Worm (Caenorhabditis elegans) whole organism, early embryonic: ENCODE measurements around the gene C06C6.7.

Experiments
- B0310.2 ChIP-seq: sonication (generic microtip); optimal IDR thresholded peaks from 2 replicates; lab custom pipeline; 2016; ENCODE audit warnings: mild to moderate bottlenecking, missing genetic modification characterization, missing compliant biosample characterization
- F13C5.2 ChIP-seq: sonication (generic microtip); optimal IDR thresholded peaks from 2 replicates; lab custom pipeline; 2017; ENCODE audit warnings: mild to moderate bottlenecking, missing genetic modification characterization, inconsistent platforms, missing compliant biosample characterization
- aly-1 ChIP-seq: sonication (generic microtip); optimal IDR thresholded peaks from 2 replicates; lab custom pipeline; 2016; ENCODE audit warnings: missing genetic modification characterization, missing compliant biosample characterization
- ama-1 ChIP-seq: fragments of 150-350 bp; optimal IDR thresholded peaks from 2 replicates; lab custom pipeline; 2014
- hmbx-1 ChIP-seq: sonication (generic microtip); optimal IDR thresholded peaks from 2 replicates; lab custom pipeline; 2016; ENCODE audit warnings: mild to moderate bottlenecking, missing genetic modification characterization, missing compliant biosample characterization
- hnd-1 ChIP-seq: sonication (generic microtip); optimal IDR thresholded peaks from 2 replicates; lab custom pipeline; 2016; ENCODE audit warnings: missing genetic modification characterization, missing compliant biosample characterization
- sea-1 ChIP-seq: fragments of 200-800 bp; sonication (Bioruptor generic); conservative IDR thresholded peaks from 2 replicates; pipeline ENCODE4 v1.3.6; 2022; ENCODE audit warnings: missing genetic modification characterization, missing compliant biosample characterization
- tbx-11 ChIP-seq: fragments of 200-800 bp; sonication (Bioruptor generic); IDR thresholded peaks from 2 replicates; pipeline ENCODE4 v1.3.6; 2022; ENCODE audit warnings: missing genetic modification characterization, missing compliant biosample characterization
- tra-4 ChIP-seq: sonication (generic microtip); optimal IDR thresholded peaks from 2 replicates; lab custom pipeline; 2017; ENCODE audit warnings: missing genetic modification characterization, missing compliant biosample characterization

- no peak for TF ChIP-seq tra-4 (tag; lab: Kevin White, UChicago)
- TF ChIP-seq B0310.2 (tag; lab: Kevin White, UChicago), result no peak
- no peak for TF ChIP-seq aly-1
- TF ChIP-seq ama-1 (lab: Kevin White, UChicago), result no peak
- TF ChIP-seq hnd-1 (tag; lab: Kevin White, UChicago), result no peak
- no peak for TF ChIP-seq tbx-11
- TF ChIP-seq sea-1 (GFP tag; lab: Robert Waterston, UW), result no peak
- no peak for TF ChIP-seq hmbx-1 (tag; lab: Kevin White, UChicago)
- no peak for TF ChIP-seq F13C5.2 (tag; lab: Kevin White, UChicago)
These were observed 51.7 kb downstream of the C06C6.7 start for ce11 chrV:16043686-16044085.
